Worm (Caenorhabditis elegans) whole organism, late embryonic: ENCODE measurements around the gene flp-8.

Experiments
- Y22D7AL.16 ChIP-seq: sonication (generic microtip); optimal IDR thresholded peaks from 2 replicates; lab custom pipeline; 2016; ENCODE audit warnings: missing genetic modification characterization, missing compliant biosample characterization
- ama-1 ChIP-seq: fragments of 150-350 bp; optimal IDR thresholded peaks from 2 replicates; lab custom pipeline; 2014
- ceh-9 ChIP-seq: sonication (generic microtip); optimal IDR thresholded peaks from 2 replicates; lab custom pipeline; 2016; ENCODE audit warnings: mild to moderate bottlenecking, missing genetic modification characterization, inconsistent platforms, missing compliant biosample characterization
- fkh-10 ChIP-seq: fragments of 150-350 bp; optimal IDR thresholded peaks from 2 replicates; lab custom pipeline; 2014; ENCODE audit warnings: missing biosample characterization, missing genetic modification reagents, missing genetic modification characterization
- mec-3 ChIP-seq: sonication (generic microtip); optimal IDR thresholded peaks from 2 replicates; lab custom pipeline; 2016; ENCODE audit warnings: borderline replicate concordance, missing genetic modification characterization, missing compliant biosample characterization
- nfya-1 ChIP-seq: sonication (generic microtip); optimal IDR thresholded peaks from 2 replicates; lab custom pipeline; 2017; ENCODE audit warnings: missing genetic modification characterization, mild to moderate bottlenecking, missing compliant biosample characterization, antibody characterized with exemption, moderate library complexity
- nhr-232 ChIP-seq: sonication (generic microtip); optimal IDR thresholded peaks from 2 replicates; lab custom pipeline; 2016; ENCODE audit warnings: missing genetic modification characterization, missing compliant biosample characterization
- npax-4 ChIP-seq: sonication (generic microtip); optimal IDR thresholded peaks from 2 replicates; lab custom pipeline; 2016; ENCODE audit warnings: missing genetic modification characterization, missing compliant biosample characterization
- pha-4 ChIP-seq: fragments of 150-350 bp; optimal IDR thresholded peaks from 2 replicates; lab custom pipeline; 2018; ENCODE audit warnings: missing biosample characterization, missing genetic modification reagents, missing genetic modification characterization
- sox-4 ChIP-seq: sonication (generic microtip); optimal IDR thresholded peaks from 2 replicates; lab custom pipeline; 2017; ENCODE audit warnings: mild to moderate bottlenecking, missing genetic modification characterization, inconsistent platforms, missing compliant biosample characterization
- syd-9 ChIP-seq: sonication (generic microtip); optimal IDR thresholded peaks from 2 replicates; lab custom pipeline; 2016; ENCODE audit warnings: mild to moderate bottlenecking, missing genetic modification characterization, moderate library complexity, missing compliant biosample characterization
- tbx-7 ChIP-seq: sonication (generic microtip); optimal IDR thresholded peaks from 2 replicates; lab custom pipeline; 2016; ENCODE audit warnings: missing genotype, missing genetic modification characterization, missing compliant biosample characterization
- unc-86 ChIP-seq: sonication (generic microtip); optimal IDR thresholded peaks from 2 replicates; lab custom pipeline; 2016; ENCODE audit warnings: missing genetic modification characterization, missing compliant biosample characterization

DNA sequence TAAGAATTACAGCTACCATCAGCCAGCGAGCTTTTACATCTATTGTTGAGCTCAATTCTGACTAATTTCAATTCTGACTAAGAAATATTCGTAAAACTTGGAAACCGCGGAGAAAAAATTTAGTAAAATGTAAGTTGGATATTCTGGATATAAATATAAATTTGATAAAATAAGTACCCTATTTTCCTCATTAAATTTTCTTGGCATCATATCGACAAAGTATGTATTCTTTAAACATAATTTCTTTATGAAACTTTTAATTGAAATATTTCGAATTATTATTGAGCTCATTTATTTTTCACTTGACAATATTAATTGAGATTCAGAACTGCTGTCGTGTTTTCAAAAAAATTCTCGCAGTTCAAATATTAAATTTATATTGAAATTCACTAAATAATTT, 48.3 kb downstream of the flp-8 start:
- TF ChIP-seq nhr-232 (no peak), ama-1 (lab: Kevin White, UChicago) (no peak), sox-4 (tag; lab: Kevin White, UChicago) (no peak), unc-86 (tag; lab: Kevin White, UChicago) (no peak), syd-9 (tag; lab: Kevin White, UChicago) (no peak), Y22D7AL.16 (no peak), fkh-10 (GFP tag; lab: Kevin White, UChicago) (no peak), pha-4 (tag; lab: Kevin White, UChicago) (no peak), npax-4 (no peak), tbx-7 (tag; lab: Kevin White, UChicago) (no peak), mec-3 (tag; lab: Kevin White, UChicago) (no peak), ceh-9 (tag; lab: Kevin White, UChicago) (no peak), nfya-1 (no peak)
